Worm (Caenorhabditis elegans) whole organism, young adult: Measurements from ENCODE around the gene F54F11.1.

Experiments
- F37B4.10 ChIP-seq: fragments of 200-800 bp; sonication (Bioruptor generic); IDR thresholded peaks from 2 replicates; pipeline ENCODE4 v1.3.6; 2022; ENCODE audit warnings: missing genetic modification characterization, missing compliant biosample characterization
- F49E8.2 ChIP-seq: sonication (generic microtip); optimal IDR thresholded peaks from 3 replicates; lab custom pipeline; 2017; ENCODE audit warnings: missing genetic modification characterization, mild to moderate bottlenecking, missing compliant biosample characterization, antibody characterized with exemption, moderate library complexity; ENCODE audit not compliant: insufficient read depth
- bed-1 ChIP-seq: fragments of 200-800 bp; sonication (Bioruptor generic); IDR thresholded peaks from 2 replicates; pipeline ENCODE4 v1.3.6; 2022; ENCODE audit warnings: missing genetic modification reagents, missing genetic modification characterization, missing compliant biosample characterization
- bed-2 ChIP-seq: fragments of 200-800 bp; sonication (Bioruptor generic); IDR thresholded peaks from 2 replicates; pipeline ENCODE4 v1.3.6; 2022; ENCODE audit warnings: missing genetic modification reagents, missing genetic modification characterization, missing compliant biosample characterization
- ccch-3 ChIP-seq: fragments of 200-800 bp; sonication (Bioruptor generic); optimal IDR thresholded peaks from 2 replicates; lab custom pipeline; 2018; ENCODE audit warnings: mild to moderate bottlenecking, missing genetic modification characterization, missing compliant biosample characterization
- ets-4 ChIP-seq: fragments of 200-800 bp; sonication (Bioruptor generic); optimal IDR thresholded peaks from 2 replicates; lab custom pipeline; 2018; ENCODE audit warnings: mild to moderate bottlenecking, missing genetic modification characterization, missing compliant biosample characterization
- nhr-27 ChIP-seq: fragments of 200-800 bp; sonication (Bioruptor generic); optimal IDR thresholded peaks from 2 replicates; lab custom pipeline; 2018; ENCODE audit warnings: mild to moderate bottlenecking, missing genetic modification characterization, moderate library complexity, missing compliant biosample characterization
- tbp1 ChIP-seq: fragments of 200-800 bp; sonication (Bioruptor generic); optimal IDR thresholded peaks from 2 replicates; lab custom pipeline; 2018; ENCODE audit warnings: mild to moderate bottlenecking, missing genetic modification characterization, missing compliant biosample characterization
- ztf-3 ChIP-seq: fragments of 200-800 bp; sonication (Bioruptor generic); optimal IDR thresholded peaks from 2 replicates; lab custom pipeline; 2018; ENCODE audit warnings: mild to moderate bottlenecking, missing genetic modification characterization, missing compliant biosample characterization

- TF ChIP-seq ets-4 (GFP tag; lab: Kevin White, UChicago) (no peak), bed-2 (GFP tag; lab: Robert Waterston, UW) (no peak), bed-1 (GFP tag; lab: Robert Waterston, UW) (no peak), tbp1 (no peak), F49E8.2 (tag; lab: Kevin White, UChicago) (no peak), nhr-27 (tag; lab: Kevin White, UChicago) (no peak), ccch-3 (GFP tag; lab: Kevin White, UChicago) (no peak), F37B4.10 (GFP tag; lab: Robert Waterston, UW) (no peak), ztf-3 (no peak)
Measured at ce11 chrII:13484108-13484507, 19.6 kb upstream of the F54F11.1 start.
